Worm (Caenorhabditis elegans) whole organism, L2 larva: ENCODE data around the gene F54D5.3.

Experiments used
- nhr-6 ChIP-seq: fragments of 150-350 bp; optimal IDR thresholded peaks from 2 replicates; lab custom pipeline; 2014; ENCODE audit warnings: missing biosample characterization, missing genetic modification characterization
- skn-1 ChIP-seq: sonication (generic microtip); optimal IDR thresholded peaks from 2 replicates; lab custom pipeline; 2017; ENCODE audit warnings: missing biosample characterization, missing genetic modification characterization
- unc-55 ChIP-seq: fragments of 150-350 bp; sonication (generic microtip); optimal IDR thresholded peaks from 3 replicates; lab custom pipeline; 2014; ENCODE audit warnings: missing biosample characterization, missing genetic modification reagents, missing genetic modification characterization

ce11 chrII:11547254-11547687 is 24.3 kb upstream of the F54D5.3 start, which contains the start of gene F54D5.7:
- no peak for TF ChIP-seq skn-1 (tag; lab: Kevin White, UChicago)
- no peak for TF ChIP-seq unc-55 (GFP tag; lab: Kevin White, UChicago)
- TF ChIP-seq nhr-6 = peak; percentile 52
